Fruit fly (Drosophila melanogaster) whole organism, prepupa: ENCODE data around the gene ATPsynC.

ENCODE experiments used
- Blimp-1 ChIP-seq: fragments of 200-800 bp; sonication (Bioruptor generic); optimal IDR thresholded peaks from 3 replicates; lab custom pipeline; 2017; ENCODE audit warnings: missing biosample characterization, missing genetic modification characterization, mild to moderate bottlenecking, moderate library complexity, missing genetic modification reagents
- CG11294 ChIP-seq: fragments of 200-800 bp; sonication (Bioruptor generic); IDR thresholded peaks from 2 replicates; pipeline ENCODE4 v1.3.6; 2022; ENCODE audit warnings: missing biosample characterization, missing genetic modification characterization
- CG11762 ChIP-seq: fragments of 200-800 bp; sonication (Bioruptor generic); optimal IDR thresholded peaks from 3 replicates; lab custom pipeline; 2016; ENCODE audit warnings: missing biosample characterization, missing genetic modification characterization; ENCODE audit not compliant: insufficient read depth
- CG11902 ChIP-seq: fragments of 200-800 bp; sonication (Bioruptor generic); optimal IDR thresholded peaks from 3 replicates; lab custom pipeline; 2016; ENCODE audit warnings: missing biosample characterization, missing genetic modification characterization
- CG15336 ChIP-seq: fragments of 200-800 bp; sonication (Bioruptor generic); IDR thresholded peaks from 2 replicates; pipeline ENCODE4 v1.3.6; 2022; ENCODE audit warnings: missing biosample characterization, missing genetic modification characterization
- CG16779 ChIP-seq: fragments of 200-800 bp; sonication (Bioruptor generic); optimal IDR thresholded peaks from 3 replicates; lab custom pipeline; 2017; ENCODE audit warnings: missing biosample characterization, mild to moderate bottlenecking, missing genetic modification characterization
- CG31627 ChIP-seq: fragments of 200-800 bp; sonication (Bioruptor generic); optimal IDR thresholded peaks from 3 replicates; lab custom pipeline; 2016; ENCODE audit warnings: missing biosample characterization, missing genetic modification characterization
- CG4318 ChIP-seq: fragments of 200-800 bp; sonication (Bioruptor generic); optimal IDR thresholded peaks from 3 replicates; lab custom pipeline; 2017; ENCODE audit warnings: missing biosample characterization, mild to moderate bottlenecking, missing genetic modification characterization
- CG6163 ChIP-seq: fragments of 200-800 bp; sonication (Bioruptor generic); IDR thresholded peaks from 3 replicates; pipeline ENCODE4 v1.3.6; 2022; ENCODE audit warnings: missing biosample characterization, missing genetic modification characterization
- CG6808 ChIP-seq: fragments of 200-800 bp; sonication (Bioruptor generic); optimal IDR thresholded peaks from 3 replicates; lab custom pipeline; 2017; ENCODE audit warnings: missing biosample characterization, missing genetic modification characterization, mild to moderate bottlenecking, moderate library complexity, missing genetic modification reagents
- CG6854 ChIP-seq: fragments of 200-800 bp; sonication (Bioruptor generic); optimal IDR thresholded peaks from 2 replicates; lab custom pipeline; 2017; ENCODE audit warnings: missing biosample characterization, mild to moderate bottlenecking, missing genetic modification characterization
- CG8119 ChIP-seq: fragments of 200-800 bp; sonication (Bioruptor generic); IDR thresholded peaks from 3 replicates; pipeline ENCODE4 v1.3.6; 2022; ENCODE audit warnings: missing biosample characterization, missing genetic modification characterization
- CG8632 ChIP-seq: fragments of 200-800 bp; sonication (Bioruptor generic); optimal IDR thresholded peaks from 3 replicates; lab custom pipeline; 2016; ENCODE audit warnings: missing biosample characterization, missing genetic modification characterization
- Eip78C ChIP-seq: fragments of 200-800 bp; sonication (Bioruptor generic); peaks from one replicate; lab custom pipeline; 2016; ENCODE audit warnings: missing biosample characterization, missing genetic modification characterization
- Eip93F ChIP-seq: fragments of 200-800 bp; sonication (Bioruptor generic); optimal IDR thresholded peaks from 2 replicates; lab custom pipeline; 2016; ENCODE audit warnings: missing biosample characterization, mild to moderate bottlenecking, missing genetic modification characterization
- Ets21C ChIP-seq: fragments of 200-800 bp; sonication (Bioruptor generic); optimal IDR thresholded peaks from 3 replicates; lab custom pipeline; 2016; ENCODE audit warnings: missing biosample characterization, missing genetic modification characterization
- Gug ChIP-seq: fragments of 200-800 bp; sonication (Bioruptor generic); IDR thresholded peaks from 2 replicates; pipeline ENCODE4 v1.3.6; 2022; ENCODE audit warnings: missing biosample characterization, missing genetic modification characterization
- Hr39 ChIP-seq: fragments of 200-800 bp; sonication (Bioruptor generic); optimal IDR thresholded peaks from 2 replicates; lab custom pipeline; 2016; ENCODE audit warnings: missing biosample characterization, missing genetic modification characterization
- Hr4 ChIP-seq: fragments of 200-800 bp; sonication (Bioruptor generic); optimal IDR thresholded peaks from 3 replicates; lab custom pipeline; 2016; ENCODE audit warnings: missing biosample characterization, missing genetic modification characterization
- Met ChIP-seq: fragments of 200-800 bp; sonication (Bioruptor generic); optimal IDR thresholded peaks from 3 replicates; lab custom pipeline; 2016; ENCODE audit warnings: missing biosample characterization, missing genetic modification characterization
- OdsH ChIP-seq: fragments of 200-800 bp; sonication (Bioruptor generic); optimal IDR thresholded peaks from 3 replicates; lab custom pipeline; 2016; ENCODE audit warnings: missing biosample characterization, missing genetic modification characterization
- Smox ChIP-seq: fragments of 200-800 bp; sonication (Bioruptor generic); optimal IDR thresholded peaks from 3 replicates; lab custom pipeline; 2016; ENCODE audit warnings: missing biosample characterization, missing genetic modification characterization
- Sox102F ChIP-seq: fragments of 200-800 bp; sonication (Bioruptor generic); optimal IDR thresholded peaks from 2 replicates; lab custom pipeline; 2016; ENCODE audit warnings: missing biosample characterization, mild to moderate bottlenecking, missing genetic modification characterization
- Sox14 ChIP-seq: fragments of 200-800 bp; sonication (Bioruptor generic); optimal IDR thresholded peaks from 3 replicates; lab custom pipeline; 2016; ENCODE audit warnings: missing biosample characterization, missing genetic modification characterization
- achi ChIP-seq: fragments of 200-800 bp; sonication (Bioruptor generic); optimal IDR thresholded peaks from 3 replicates; lab custom pipeline; 2016; ENCODE audit warnings: missing biosample characterization, missing genetic modification characterization
- cyc ChIP-seq: fragments of 200-800 bp; sonication (Bioruptor generic); optimal IDR thresholded peaks from 3 replicates; lab custom pipeline; 2016; ENCODE audit warnings: missing biosample characterization, missing genetic modification characterization
- dac ChIP-seq: fragments of 200-800 bp; sonication (Bioruptor generic); optimal IDR thresholded peaks from 2 replicates; lab custom pipeline; 2017; ENCODE audit warnings: missing biosample characterization, mild to moderate bottlenecking, missing genetic modification characterization
- dsx ChIP-seq: fragments of 200-800 bp; optimal IDR thresholded peaks from 3 replicates; lab custom pipeline; 2019; ENCODE audit warnings: missing biosample characterization, mild to moderate bottlenecking, missing genetic modification characterization, moderate library complexity; ENCODE audit not compliant: poor library complexity, severe bottlenecking
- esn ChIP-seq: fragments of 200-800 bp; sonication (Bioruptor generic); optimal IDR thresholded peaks from 2 replicates; lab custom pipeline; 2016; ENCODE audit warnings: missing biosample characterization, mild to moderate bottlenecking, missing genetic modification characterization, moderate library complexity
- fd59A ChIP-seq: fragments of 200-800 bp; sonication (Bioruptor generic); optimal IDR thresholded peaks from 2 replicates; lab custom pipeline; 2017; ENCODE audit warnings: missing biosample characterization, mild to moderate bottlenecking, missing genetic modification characterization, missing genetic modification reagents
- fkh ChIP-seq: fragments of 200-800 bp; sonication (Bioruptor generic); optimal IDR thresholded peaks from 3 replicates; lab custom pipeline; 2017; ENCODE audit warnings: missing biosample characterization, mild to moderate bottlenecking, missing genetic modification characterization, moderate library complexity
- lz ChIP-seq: fragments of 200-800 bp; sonication (Bioruptor generic); optimal IDR thresholded peaks from 3 replicates; lab custom pipeline; 2016; ENCODE audit warnings: missing biosample characterization, missing genetic modification characterization
- net ChIP-seq: fragments of 200-800 bp; sonication (Bioruptor generic); optimal IDR thresholded peaks from 3 replicates; lab custom pipeline; 2016; ENCODE audit warnings: missing biosample characterization, missing genetic modification characterization
- pdm3 ChIP-seq: fragments of 200-800 bp; sonication (Bioruptor generic); optimal IDR thresholded peaks from 3 replicates; lab custom pipeline; 2016; ENCODE audit warnings: missing biosample characterization, missing genetic modification characterization
- salr ChIP-seq, 2 experiments: fragments of 200-800 bp; sonication (Bioruptor generic); optimal IDR thresholded peaks; 3 replicates each; lab custom pipeline; 2016 to 2018; ENCODE audit warnings: missing biosample characterization in 2 of 2, missing genetic modification characterization in 2 of 2, mild to moderate bottlenecking in 1 of 2
- ss ChIP-seq, 2 experiments: fragments of 200-800 bp; sonication (Bioruptor generic); optimal IDR thresholded peaks; 2 replicates in 1 of 2; 3 replicates in 1 of 2; lab custom pipeline; 2017 to 2018; ENCODE audit warnings: mild to moderate bottlenecking in 2 of 2, missing biosample characterization in 2 of 2, missing genetic modification characterization in 2 of 2, moderate library complexity in 1 of 2
- svp ChIP-seq: fragments of 200-800 bp; sonication (Bioruptor generic); peaks from one replicate; lab custom pipeline; 2016; ENCODE audit warnings: missing biosample characterization, missing genetic modification characterization
- topi ChIP-seq: fragments of 200-800 bp; sonication (Bioruptor generic); optimal IDR thresholded peaks from 3 replicates; lab custom pipeline; 2016; ENCODE audit warnings: missing biosample characterization, missing genetic modification characterization
- vri ChIP-seq: fragments of 200-800 bp; sonication (Bioruptor generic); optimal IDR thresholded peaks from 3 replicates; lab custom pipeline; 2016; ENCODE audit warnings: missing biosample characterization, mild to moderate bottlenecking, missing genetic modification characterization

Gene ATPsynC

DNA sequence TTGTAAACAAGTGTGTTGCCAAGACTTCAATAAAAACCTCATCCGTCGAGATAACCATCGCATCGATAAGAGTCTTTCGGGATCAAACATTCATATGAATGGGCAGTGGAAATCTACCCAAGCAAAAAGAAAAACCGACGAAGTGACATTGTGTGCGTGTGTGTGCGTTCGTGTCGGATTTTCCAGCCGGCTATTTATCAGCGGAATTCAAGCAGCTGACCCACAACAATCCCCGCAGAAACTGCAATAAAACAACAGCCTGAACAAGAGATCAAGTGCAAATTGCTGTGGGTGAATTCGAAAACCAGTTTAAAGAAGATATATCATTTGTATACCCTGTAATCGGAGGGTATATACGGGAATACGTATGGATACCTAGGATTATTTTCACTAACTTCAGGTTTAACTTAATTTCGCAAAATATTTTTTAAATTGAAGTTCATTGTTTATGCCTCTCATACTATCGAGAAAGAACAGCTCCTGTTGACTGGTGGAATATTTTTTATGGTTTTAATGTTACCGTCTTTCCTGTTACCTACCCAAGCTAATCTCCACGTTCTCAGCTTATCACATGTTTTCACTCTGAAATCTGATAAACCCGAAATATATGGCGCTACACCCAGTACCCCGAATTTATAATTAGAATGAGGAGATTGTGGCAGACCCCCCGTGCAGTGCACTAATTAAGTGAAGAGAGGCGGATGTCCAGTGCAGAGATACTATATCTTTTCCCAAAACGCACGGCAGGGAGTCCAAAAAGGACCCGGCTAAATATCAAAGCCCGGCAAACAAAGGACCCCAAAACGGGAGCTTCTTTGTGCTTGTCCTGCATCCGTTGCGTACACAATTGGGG, 22.1 kb downstream of the ATPsynC start:
- TF ChIP-seq topi (GFP tag; lab: Kevin White, UChicago) (peak; percentile 7), cyc (GFP tag; lab: Kevin White, UChicago) (peak; percentile 4), lz (GFP tag; lab: Kevin White, UChicago) (peak; percentile 7), CG11902 (GFP tag; lab: Kevin White, UChicago) (no peak), CG8119 (no peak), Gug (GFP tag; lab: Robert Waterston, UW) (no peak), Eip78C (GFP tag; lab: Kevin White, UChicago) (peak; percentile 76), Hr4 (peak; percentile 8), svp (peak; percentile 95), CG11294 (no peak), CG16779 (tag; lab: Kevin White, UChicago) (no peak), CG15336 (GFP tag; lab: Robert Waterston, UW) (peak; percentile 12; the same call in 1 of the 2 replicates), CG6163 (GFP tag; lab: Robert Waterston, UW) (peak; percentile 31; the same call in 2 of the 3 replicates), fd59A (no peak), Smox (GFP tag; lab: Kevin White, UChicago) (peak; percentile 29), Hr39 (GFP tag; lab: Kevin White, UChicago) (peak; percentile 47), fkh (no peak), Sox14 (GFP tag; lab: Kevin White, UChicago) (peak; percentile 3), net (GFP tag; lab: Kevin White, UChicago) (peak; percentile 2), dsx (GFP tag; lab: Kevin White, UChicago) (no peak), Met (GFP tag; lab: Kevin White, UChicago) (peak; percentile 17), CG6854 (GFP tag; lab: Kevin White, UChicago) (no peak), vri (GFP tag; lab: Kevin White, UChicago) (peak; percentile 46), pdm3 (GFP tag; lab: Kevin White, UChicago) (peak; percentile 22), CG8632 (GFP tag; lab: Kevin White, UChicago) (peak; percentile 6), esn (GFP tag; lab: Kevin White, UChicago) (peak; percentile 1), OdsH (GFP tag; lab: Kevin White, UChicago) (peak; percentile 16), CG31627 (GFP tag; lab: Kevin White, UChicago) (peak; percentile 30), Sox102F (GFP tag; lab: Kevin White, UChicago) (peak; percentile 20)

DNA sequence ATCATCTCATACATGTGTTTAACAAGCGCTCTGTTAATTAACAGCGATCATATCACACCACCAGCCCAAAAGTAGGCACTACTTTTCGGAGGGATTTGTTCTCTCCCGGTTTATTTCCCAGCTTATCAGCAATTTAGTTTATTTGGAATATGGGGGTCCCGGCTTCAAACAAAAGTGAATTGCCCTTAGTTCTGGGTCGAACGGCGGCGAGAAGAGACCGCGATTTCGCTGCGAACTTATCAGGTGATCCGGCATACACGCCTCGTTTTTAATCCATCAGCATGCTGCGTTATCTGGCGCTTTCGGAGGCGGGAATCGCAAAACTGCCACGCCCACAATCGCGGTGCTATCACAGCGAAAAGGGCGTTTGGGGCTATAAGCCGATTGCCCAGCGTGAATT, 22.7 kb downstream of the ATPsynC start, which contains the start of gene CG1544:
TSS of gene CG1544 (plus strand) at position 186 of the 400 bp plus-strand sequence.
- TF ChIP-seq Eip78C (GFP tag; lab: Kevin White, UChicago): peak; percentile 51
- TF ChIP-seq Gug (GFP tag; lab: Robert Waterston, UW): 0 out of 2 replicates have a peak, but pooled peaks have one; percentile 31
- TF ChIP-seq CG4318: no peak
- TF ChIP-seq fkh: peak; percentile 10
- TF ChIP-seq Blimp-1 (GFP tag; lab: Kevin White, UChicago): peak; percentile 3

DNA sequence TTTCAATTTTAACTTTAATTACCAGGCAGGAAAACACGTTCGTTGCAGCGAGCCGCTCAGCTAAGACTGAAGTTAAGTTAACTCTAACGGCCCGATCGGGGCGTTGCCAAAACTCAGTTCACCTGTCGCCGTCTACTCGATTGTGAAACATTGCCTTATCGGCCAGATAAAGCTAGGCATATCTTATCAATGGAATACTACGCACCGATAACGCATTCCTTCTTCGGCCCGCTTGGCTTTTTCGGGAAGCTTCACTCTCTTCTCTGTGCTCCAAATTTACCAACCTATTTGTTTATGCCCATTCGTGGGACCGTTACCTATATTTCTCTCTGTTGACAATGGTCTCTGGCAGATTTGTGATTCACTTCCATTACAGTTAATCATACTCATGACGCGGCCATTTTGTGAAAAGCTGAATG, 23.7 kb downstream of the ATPsynC start, which contains the start of gene mesh:
TSS of gene mesh (minus strand) at position 68 of the 419 bp plus-strand sequence.
- TF ChIP-seq CG6854 (GFP tag; lab: Kevin White, UChicago) (no peak), CG6808 (GFP tag; lab: Kevin White, UChicago) (no peak), net (GFP tag; lab: Kevin White, UChicago) (no peak), ss (GFP tag; optimal IDR thresholded peaks at IDR 0.05; lab: Kevin White, UChicago) (no peak), Sox102F (GFP tag; lab: Kevin White, UChicago) (no peak), fkh (peak; percentile 67), dac (GFP tag; lab: Kevin White, UChicago) (no peak), CG31627 (GFP tag; lab: Kevin White, UChicago) (no peak), CG8632 (GFP tag; lab: Kevin White, UChicago) (no peak), achi (no peak), CG6163 (GFP tag; lab: Robert Waterston, UW) (no peak), salr (GFP tag; optimal IDR thresholded peaks at IDR 0.05; lab: Kevin White, UChicago) (no peak), Hr39 (GFP tag; lab: Kevin White, UChicago) (no peak), CG16779 (tag; lab: Kevin White, UChicago) (no peak), CG4318 (no peak), Eip93F (peak; percentile 61), Blimp-1 (GFP tag; lab: Kevin White, UChicago) (no peak), OdsH (GFP tag; lab: Kevin White, UChicago) (no peak), fd59A (no peak), CG15336 (GFP tag; lab: Robert Waterston, UW) (no peak), vri (GFP tag; lab: Kevin White, UChicago) (peak; percentile 89), CG11762 (GFP tag; lab: Kevin White, UChicago) (no peak), Ets21C (GFP tag; lab: Kevin White, UChicago) (no peak)
